Fruit fly (Drosophila melanogaster) whole organism, embryonic: ENCODE measurements around the gene Mrp5.

Experiments
- CG10209 ChIP-seq: fragments of 200-800 bp; sonication (Bioruptor generic); optimal IDR thresholded peaks from 3 replicates; lab custom pipeline; 2017; ENCODE audit warnings: missing biosample characterization, mild to moderate bottlenecking, missing genetic modification characterization, missing genetic modification reagents
- CG10274 ChIP-seq: fragments of 200-800 bp; sonication (Bioruptor generic); optimal IDR thresholded peaks from 3 replicates; lab custom pipeline; 2017; ENCODE audit warnings: missing biosample characterization, mild to moderate bottlenecking, missing genetic modification characterization
- CG10979 ChIP-seq: fragments of 200-800 bp; sonication (Bioruptor generic); optimal IDR thresholded peaks from 2 replicates; lab custom pipeline; 2018; ENCODE audit warnings: missing biosample characterization, mild to moderate bottlenecking, missing genetic modification characterization, moderate library complexity
- CG11504 ChIP-seq: fragments of 200-800 bp; sonication (Bioruptor generic); optimal IDR thresholded peaks from 3 replicates; lab custom pipeline; 2019; ENCODE audit warnings: missing biosample characterization, mild to moderate bottlenecking, missing genetic modification characterization, moderate library complexity
- CG13123 ChIP-seq: fragments of 200-800 bp; sonication (Bioruptor generic); optimal IDR thresholded peaks from 2 replicates; lab custom pipeline; 2016; ENCODE audit warnings: missing biosample characterization, missing genetic modification characterization
- CG13424 ChIP-seq: fragments of 200-800 bp; sonication (Bioruptor generic); optimal IDR thresholded peaks from 2 replicates; lab custom pipeline; 2019; ENCODE audit warnings: missing biosample characterization, mild to moderate bottlenecking, missing genetic modification characterization, moderate library complexity
- CG15479 ChIP-seq: fragments of 200-800 bp; sonication (Bioruptor generic); optimal IDR thresholded peaks from 3 replicates; lab custom pipeline; 2019; ENCODE audit warnings: missing biosample characterization, mild to moderate bottlenecking, missing genetic modification characterization, moderate library complexity
- CG1603 ChIP-seq: fragments of 200-800 bp; sonication (Bioruptor generic); optimal IDR thresholded peaks from 2 replicates; lab custom pipeline; 2019; ENCODE audit warnings: missing biosample characterization, mild to moderate bottlenecking, missing genetic modification characterization, moderate library complexity
- CG16815 ChIP-seq: fragments of 200-800 bp; sonication (Bioruptor generic); optimal IDR thresholded peaks from 3 replicates; lab custom pipeline; 2017; ENCODE audit warnings: missing biosample characterization, mild to moderate bottlenecking, missing genetic modification characterization
- CG31441 ChIP-seq: fragments of 200-800 bp; sonication (Bioruptor generic); IDR thresholded peaks from 2 replicates; pipeline ENCODE4 v1.3.6; 2022; ENCODE audit warnings: missing biosample characterization, missing genetic modification characterization
- CG7745 ChIP-seq: fragments of 200-800 bp; sonication (Bioruptor generic); optimal IDR thresholded peaks from 2 replicates; lab custom pipeline; 2018; ENCODE audit warnings: missing biosample characterization, mild to moderate bottlenecking, missing genetic modification characterization, moderate library complexity
- CG8359 ChIP-seq: fragments of 200-800 bp; sonication (Bioruptor generic); optimal IDR thresholded peaks from 2 replicates; lab custom pipeline; 2017; ENCODE audit warnings: missing biosample characterization, mild to moderate bottlenecking, missing genetic modification characterization, borderline replicate concordance
- CG8765 ChIP-seq: fragments of 200-800 bp; sonication (Bioruptor generic); IDR thresholded peaks from 2 replicates; pipeline ENCODE4 v1.3.6; 2022; ENCODE audit warnings: missing biosample characterization, missing genetic modification characterization
- CG9609 ChIP-seq: fragments of 200-800 bp; sonication (Bioruptor generic); optimal IDR thresholded peaks from 3 replicates; lab custom pipeline; 2016; ENCODE audit warnings: missing biosample characterization, missing genetic modification characterization
- CG9727 ChIP-seq: fragments of 200-800 bp; sonication (Bioruptor generic); optimal IDR thresholded peaks from 3 replicates; lab custom pipeline; 2017; ENCODE audit warnings: missing biosample characterization, mild to moderate bottlenecking, missing genetic modification characterization
- CTCF ChIP-seq: fragments of 200-800 bp; sonication (Bioruptor generic); optimal IDR thresholded peaks from 2 replicates; lab custom pipeline; 2017; ENCODE audit warnings: missing biosample characterization, mild to moderate bottlenecking, missing genetic modification characterization, moderate library complexity
- Doc3 ChIP-seq: fragments of 200-800 bp; sonication (Bioruptor generic); IDR thresholded peaks from 3 replicates; pipeline ENCODE4 v1.3.6; 2022; ENCODE audit warnings: missing biosample characterization, missing genetic modification characterization; ENCODE audit not compliant: partially characterized antibody
- H2.0 ChIP-seq: fragments of 200-800 bp; sonication (Bioruptor generic); IDR thresholded peaks from 2 replicates; pipeline ENCODE4 v1.3.6; 2022; ENCODE audit warnings: missing biosample characterization, missing genetic modification characterization
- HLH54F ChIP-seq: fragments of 200-800 bp; sonication (Bioruptor generic); optimal IDR thresholded peaks from 3 replicates; lab custom pipeline; 2016; ENCODE audit warnings: missing biosample characterization, missing genetic modification characterization
- HmgZ ChIP-seq: fragments of 200-800 bp; sonication (Bioruptor generic); optimal IDR thresholded peaks from 2 replicates; lab custom pipeline; 2018; ENCODE audit warnings: missing biosample characterization, mild to moderate bottlenecking, missing genetic modification characterization
- Hr3 ChIP-seq: fragments of 200-800 bp; sonication (Bioruptor generic); optimal IDR thresholded peaks from 3 replicates; lab custom pipeline; 2016; ENCODE audit warnings: missing biosample characterization, missing genetic modification characterization
- Lim3 ChIP-seq: fragments of 200-800 bp; sonication (Bioruptor generic); IDR thresholded peaks from 2 replicates; pipeline ENCODE4 v1.3.6; 2022; ENCODE audit warnings: missing biosample characterization, missing genetic modification characterization
- Med ChIP-seq: fragments of 200-800 bp; sonication (Bioruptor generic); peaks from one replicate; lab custom pipeline; 2016; ENCODE audit warnings: missing biosample characterization, missing genetic modification characterization, mild to moderate bottlenecking, inconsistent platforms, moderate library complexity
- Neu2 ChIP-seq: fragments of 200-800 bp; sonication (Bioruptor generic); optimal IDR thresholded peaks from 3 replicates; lab custom pipeline; 2016; ENCODE audit warnings: missing biosample characterization, missing genetic modification characterization, borderline replicate concordance
- Opbp ChIP-seq: fragments of 200-800 bp; sonication (Bioruptor generic); IDR thresholded peaks from 3 replicates; pipeline ENCODE4 v1.3.6; 2022; ENCODE audit warnings: missing biosample characterization, missing genetic modification characterization; ENCODE audit not compliant: partially characterized antibody
- Optix ChIP-seq: fragments of 200-800 bp; sonication (Bioruptor generic); IDR thresholded peaks from 3 replicates; pipeline ENCODE4 v1.3.6; 2022; ENCODE audit warnings: missing biosample characterization, missing genetic modification characterization
- PHDP ChIP-seq: fragments of 200-800 bp; sonication (Bioruptor generic); optimal IDR thresholded peaks from 3 replicates; lab custom pipeline; 2018; ENCODE audit warnings: missing biosample characterization, mild to moderate bottlenecking, missing genetic modification characterization, moderate library complexity
- Rfx ChIP-seq: fragments of 200-800 bp; sonication (Bioruptor generic); IDR thresholded peaks from 2 replicates; pipeline ENCODE4 v1.3.6; 2022; ENCODE audit warnings: missing biosample characterization, missing genetic modification characterization
- Sox100B ChIP-seq: fragments of 200-800 bp; sonication (Bioruptor generic); optimal IDR thresholded peaks from 3 replicates; lab custom pipeline; 2018; ENCODE audit warnings: missing biosample characterization, mild to moderate bottlenecking, missing genetic modification characterization
- bab2 ChIP-seq: fragments of 200-800 bp; sonication (Bioruptor generic); optimal IDR thresholded peaks from 2 replicates; lab custom pipeline; 2016; ENCODE audit warnings: missing biosample characterization, missing genetic modification characterization
- bsh ChIP-seq, 2 experiments: fragments of 200-800 bp; sonication (Bioruptor generic); optimal IDR thresholded peaks; 2 replicates each; lab custom pipeline; 2017 to 2018; ENCODE audit warnings: mild to moderate bottlenecking in 2 of 2, missing biosample characterization in 2 of 2, missing genetic modification characterization in 2 of 2, moderate library complexity in 1 of 2
- chif ChIP-seq, 2 experiments: fragments of 200-800 bp; sonication (Bioruptor generic); optimal IDR thresholded peaks; 3 replicates each; lab custom pipeline; 2016; ENCODE audit warnings: missing biosample characterization in 2 of 2, missing genetic modification characterization in 2 of 2
- mld ChIP-seq: fragments of 200-800 bp; sonication (Bioruptor generic); IDR thresholded peaks from 3 replicates; pipeline ENCODE4 v1.3.6; 2022; ENCODE audit warnings: missing biosample characterization, missing genetic modification characterization; ENCODE audit not compliant: partially characterized antibody
- sc ChIP-seq, 3 experiments: fragments of >200 bp in 2 of 3; fragments of 200-800 bp in 1 of 3; sonication (Bioruptor generic) in 1 of 3; optimal IDR thresholded peaks; 2 replicates in 2 of 3; 3 replicates in 1 of 3; lab custom pipeline; 2017; ENCODE audit warnings: mild to moderate bottlenecking in 1 of 3, missing biosample characterization in 1 of 3, missing genetic modification characterization in 1 of 3, missing genetic modification reagents in 1 of 3
- scrt ChIP-seq: fragments of 200-800 bp; sonication (Bioruptor generic); optimal IDR thresholded peaks from 2 replicates; lab custom pipeline; 2018; ENCODE audit warnings: missing biosample characterization, mild to moderate bottlenecking, missing genetic modification characterization, moderate library complexity
- sr ChIP-seq: fragments of 200-800 bp; sonication (Bioruptor generic); IDR thresholded peaks from 3 replicates; pipeline ENCODE4 v1.3.6; 2022; ENCODE audit warnings: missing biosample characterization, missing genetic modification characterization
- toy ChIP-seq: fragments of 200-800 bp; sonication (Bioruptor generic); IDR thresholded peaks from 2 replicates; pipeline ENCODE4 v1.3.6; 2022; ENCODE audit warnings: missing biosample characterization, missing genetic modification characterization
- trem ChIP-seq: fragments of 200-800 bp; optimal IDR thresholded peaks from 3 replicates; lab custom pipeline; 2019; ENCODE audit warnings: missing biosample characterization, mild to moderate bottlenecking, missing genetic modification characterization, moderate library complexity
- vnd ChIP-seq: fragments of 200-800 bp; sonication (Bioruptor generic); IDR thresholded peaks from 3 replicates; pipeline ENCODE4 v1.3.6; 2022; ENCODE audit warnings: missing biosample characterization, missing genetic modification characterization; ENCODE audit not compliant: partially characterized antibody
- wdn ChIP-seq: fragments of 200-800 bp; sonication (Bioruptor generic); IDR thresholded peaks from 2 replicates; pipeline ENCODE4 v1.3.6; 2022; ENCODE audit warnings: missing biosample characterization, missing genetic modification characterization
- zfh1 ChIP-seq: fragments of 200-800 bp; sonication (Bioruptor generic); IDR thresholded peaks from 3 replicates; pipeline ENCODE4 v1.3.6; 2022; ENCODE audit warnings: missing biosample characterization, missing genetic modification characterization

Gene Mrp5

DNA sequence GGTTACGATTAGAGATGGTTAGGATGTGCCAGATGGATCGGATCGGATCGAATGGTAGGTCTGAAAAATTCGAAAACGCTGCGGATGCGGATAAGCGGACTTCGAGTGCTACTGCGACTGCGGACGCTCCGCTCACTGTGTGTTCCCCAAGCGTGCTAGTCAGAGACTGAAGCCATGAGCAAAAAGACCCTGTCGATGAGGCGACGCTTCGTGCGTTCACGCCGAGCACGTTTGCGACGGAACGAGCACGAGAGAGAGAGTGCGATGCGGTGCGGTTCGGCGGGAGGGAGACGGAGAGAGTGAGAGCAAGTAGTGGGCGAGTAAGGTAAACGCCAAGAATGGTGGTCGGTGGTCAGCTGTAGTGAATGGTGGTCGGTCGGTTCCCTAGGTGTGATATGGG lies 38.8 kb downstream of the Mrp5 start, which contains the start of gene bnl (continued):
- peak; percentile 38 for TF ChIP-seq CG1603 (tag; lab: Kevin White, UChicago)
- peak; percentile 35 for TF ChIP-seq CG10979 (tag; lab: Kevin White, UChicago)
- TF ChIP-seq HmgZ, result peak; percentile 71
- peak; percentile 22 for TF ChIP-seq PHDP (tag; lab: Kevin White, UChicago)
- peak; percentile 59 for TF ChIP-seq vnd (GFP tag; lab: Robert Waterston, UW)
- no peak for TF ChIP-seq scrt
- no peak for TF ChIP-seq Optix (GFP tag; lab: Robert Waterston, UW)
- TF ChIP-seq CG8765 (GFP tag; lab: Robert Waterston, UW), result 0 out of 2 replicates have a peak, but pooled peaks have one; percentile 19
- TF ChIP-seq Hr3, result no peak
- 0 out of 3 replicates have a peak, but pooled peaks have one; percentile 21 for TF ChIP-seq Doc3
- TF ChIP-seq Neu2 (GFP tag; lab: Kevin White, UChicago), result peak; percentile 21
- no peak for TF ChIP-seq Sox100B (GFP tag; lab: Kevin White, UChicago)
- TF ChIP-seq Rfx, result peak; percentile 71
- peak; percentile 1 to 3 for TF ChIP-seq chif (GFP tag; optimal IDR thresholded peaks at IDR 0.05; lab: Kevin White, UChicago)
- TF ChIP-seq CG10209, result peak; percentile 15
- no peak; the same call in 2 of the 3 replicates for TF ChIP-seq mld (GFP tag; lab: Robert Waterston, UW)
- 0 out of 2 replicates have a peak, but pooled peaks have one; percentile 30 for TF ChIP-seq H2.0
- TF ChIP-seq CTCF (GFP tag; lab: Kevin White, UChicago), result no peak
- no peak for TF ChIP-seq CG9609
- no peak for TF ChIP-seq sc (optimal IDR thresholded peaks at IDR 0.05; lab: Kevin White, UChicago)
- no peak for TF ChIP-seq sc (GFP tag; optimal IDR thresholded peaks at IDR 0.05; lab: Kevin White, UChicago)
- TF ChIP-seq wdn, result peak; percentile 19; the same call in 1 of the 2 replicates
- TF ChIP-seq bab2 (GFP tag; lab: Kevin White, UChicago), result no peak
- peak; percentile 38; the same call in 1 of the 2 replicates for TF ChIP-seq toy (GFP tag; lab: Robert Waterston, UW)
- TF ChIP-seq zfh1 (GFP tag; lab: Robert Waterston, UW), result 0 out of 3 replicates have a peak, but pooled peaks have one; percentile 32
- TF ChIP-seq CG13123 (GFP tag; lab: Kevin White, UChicago), result no peak
- TF ChIP-seq CG9727 (GFP tag; lab: Kevin White, UChicago), result peak; percentile 53
- TF ChIP-seq CG13424, result no peak
- peak; percentile 11 to 29 for TF ChIP-seq bsh (GFP tag; optimal IDR thresholded peaks at IDR 0.05; lab: Kevin White, UChicago)
- TF ChIP-seq Opbp (GFP tag; lab: Robert Waterston, UW), result peak; percentile 75; the same call in 2 of the 3 replicates
- peak; percentile 41 for TF ChIP-seq trem (tag; lab: Kevin White, UChicago)
- TF ChIP-seq CG16815, result no peak
- TF ChIP-seq CG10274 (GFP tag; lab: Kevin White, UChicago), result no peak
- TF ChIP-seq sr (GFP tag; lab: Robert Waterston, UW), result peak; percentile 96
- TF ChIP-seq HLH54F (GFP tag; lab: Kevin White, UChicago), result peak; percentile 7
- no peak for TF ChIP-seq Lim3
- peak; percentile 14 for TF ChIP-seq CG7745

DNA sequence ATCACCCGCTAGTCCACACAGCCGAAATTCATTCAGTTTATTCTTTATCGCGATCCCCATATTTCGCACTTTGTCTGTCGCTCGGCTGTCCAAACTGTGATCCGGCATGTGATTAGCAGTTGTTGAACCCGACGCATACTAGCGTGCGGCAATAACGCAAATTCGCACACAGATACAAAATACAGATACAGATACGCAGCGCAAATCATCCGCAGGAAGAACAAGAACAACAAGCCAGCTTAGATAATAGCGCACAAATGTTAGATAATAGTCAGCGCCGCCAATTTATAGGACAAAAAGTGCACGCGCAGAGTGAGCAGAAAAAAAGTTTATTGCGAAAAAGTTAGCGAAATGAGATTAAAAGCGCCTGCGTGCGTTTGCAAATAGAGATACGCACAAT lies 40.5 kb downstream of the Mrp5 start:
- TF ChIP-seq CG8359 (GFP tag; lab: Kevin White, UChicago) (no peak), CG11504 (tag; lab: Kevin White, UChicago) (no peak), CG15479 (peak; percentile 85), Med (peak; percentile 12), CG31441 (GFP tag; lab: Robert Waterston, UW) (no peak)
